Fruit fly (Drosophila melanogaster) whole organism, larva: ENCODE measurements around the gene Gr93b.

Source experiments
- noc ChIP-seq: fragments of 200-800 bp; sonication (Bioruptor generic); optimal IDR thresholded peaks from 3 replicates; lab custom pipeline; 2019; ENCODE audit warnings: missing biosample characterization, mild to moderate bottlenecking, missing genetic modification characterization, moderate library complexity

Gr93b gene

dm6 chr3R:21870158-21870971 lies 26.8 kb upstream of the Gr93b start, which contains the start of gene CG31431:
CG31431 (plus strand) TSS chr3R:21870681.
- TF ChIP-seq noc (tag; lab: Kevin White, UChicago) = peak; percentile 99

- TF ChIP-seq noc (tag; lab: Kevin White, UChicago) = no peak
These were observed 26.0 kb upstream of the Gr93b start, which contains the start of gene CG31174 for dm6 chr3R:21869464-21870100. CG31174 (minus strand) TSS chr3R:21869514.

dm6 chr3R:21867819-21868218 lies 24.3 kb upstream of the Gr93b start, which contains the start of the genes CG6569 and Cby:
CG6569 (minus strand) TSS chr3R:21867919.
Cby (plus strand) TSS chr3R:21868003.
- TF ChIP-seq noc (tag; lab: Kevin White, UChicago) = no peak

dm6 chr3R:21864992-21865391 lies 21.4 kb upstream of the Gr93b start, which contains the start of gene lsn:
lsn (plus strand) TSS chr3R:21865168.
- no peak for TF ChIP-seq noc (tag; lab: Kevin White, UChicago)

dm6 chr3R:21864484-21864883 lies 20.9 kb upstream of the Gr93b start:
- TF ChIP-seq noc (tag; lab: Kevin White, UChicago) = no peak

dm6 chr3R:21863817-21864384 lies 20.3 kb upstream of the Gr93b start:
- TF ChIP-seq noc (tag; lab: Kevin White, UChicago) = no peak

- no peak for TF ChIP-seq noc (tag; lab: Kevin White, UChicago)
These were observed 19.3 kb upstream of the Gr93b start for dm6 chr3R:21862868-21863267.

dm6 chr3R:21862137-21862850 lies 18.7 kb upstream of the Gr93b start:
- no peak for TF ChIP-seq noc (tag; lab: Kevin White, UChicago)

- TF ChIP-seq noc (tag; lab: Kevin White, UChicago) = no peak
These were observed 15.9 kb upstream of the Gr93b start for dm6 chr3R:21859509-21859908.

dm6 chr3R:21858290-21858875 lies 14.8 kb upstream of the Gr93b start:
- no peak for TF ChIP-seq noc (tag; lab: Kevin White, UChicago)

- TF ChIP-seq noc (tag; lab: Kevin White, UChicago) = no peak
These were observed 13.9 kb upstream of the Gr93b start for dm6 chr3R:21857509-21857908.

- no peak for TF ChIP-seq noc (tag; lab: Kevin White, UChicago)
These were observed 13.3 kb upstream of the Gr93b start for dm6 chr3R:21856873-21857243.

dm6 chr3R:21856098-21856872 lies 12.7 kb upstream of the Gr93b start, which contains the start of gene glec:
glec (minus strand) TSS chr3R:21856266.
- TF ChIP-seq noc (tag; lab: Kevin White, UChicago) = peak; percentile 19

- TF ChIP-seq noc (tag; lab: Kevin White, UChicago) = no peak
These were observed 11.9 kb upstream of the Gr93b start for dm6 chr3R:21855469-21855826.
